Fruit fly (Drosophila melanogaster) whole organism: Measurements from ENCODE around the gene Cyp4s3.

ENCODE experiments used
- CG8478 ChIP-seq: fragments of >200 bp; optimal IDR thresholded peaks from 2 replicates; lab custom pipeline; 2018; ENCODE audit warnings: inconsistent platforms
- Dll ChIP-seq: fragments of >200 bp; optimal IDR thresholded peaks from 2 replicates; lab custom pipeline; 2017
- EcR ChIP-seq, 2 experiments: fragments of >200 bp; optimal IDR thresholded peaks; 2 replicates each; lab custom pipeline; 2017; ENCODE audit warnings: missing biosample characterization in 2 of 2, missing genetic modification characterization in 2 of 2, missing genetic modification reagents in 2 of 2
- pan ChIP-seq: fragments of >200 bp; optimal IDR thresholded peaks from 2 replicates; lab custom pipeline; 2017
- psq ChIP-seq: fragments of >200 bp; optimal IDR thresholded peaks from 2 replicates; lab custom pipeline; 2017
- usp ChIP-seq: fragments of >200 bp; optimal IDR thresholded peaks from 2 replicates; lab custom pipeline; 2017; ENCODE audit warnings: missing biosample characterization, missing genetic modification characterization, mixed read lengths

Gene Cyp4s3

DNA sequence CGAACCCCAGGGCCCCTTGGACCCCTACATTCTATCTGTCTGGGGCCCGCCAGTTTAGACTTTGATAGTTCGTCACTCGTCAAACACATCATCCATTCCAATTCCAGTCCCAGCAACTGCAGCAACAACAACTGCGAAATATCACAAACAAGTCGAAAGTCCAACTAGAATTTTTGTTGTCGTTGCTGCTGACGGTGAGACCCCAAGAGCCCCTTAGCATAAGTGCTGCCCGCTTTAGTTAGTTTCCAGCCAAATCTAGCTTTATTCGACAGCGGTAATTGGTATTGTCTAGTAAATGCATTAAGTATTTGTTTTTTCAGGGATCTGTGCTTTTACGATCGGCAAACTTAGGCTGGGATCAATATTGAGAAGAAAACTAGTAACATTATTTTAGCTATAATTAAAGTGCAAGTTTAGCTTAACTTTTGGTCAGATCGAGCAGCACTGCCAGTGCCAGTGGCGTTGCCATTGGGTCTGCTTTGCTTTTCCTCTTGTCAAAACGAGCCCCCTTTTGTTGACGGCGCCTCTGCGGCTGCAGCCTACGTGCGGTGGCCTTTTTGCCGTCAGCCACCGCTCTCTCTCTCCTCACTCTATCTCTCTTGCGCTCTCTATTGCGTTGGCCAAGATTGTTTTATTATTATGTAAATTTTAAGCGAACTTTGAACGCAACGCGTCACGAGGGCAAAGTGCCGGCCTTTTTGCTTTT is 41.5 kb downstream of the Cyp4s3 start:
- TF ChIP-seq CG8478 (lab: Kevin White, UChicago) (no peak), Dll (lab: Kevin White, UChicago) (no peak), pan (no peak), usp (GFP tag; lab: Kevin White, UChicago) (no peak)

DNA sequence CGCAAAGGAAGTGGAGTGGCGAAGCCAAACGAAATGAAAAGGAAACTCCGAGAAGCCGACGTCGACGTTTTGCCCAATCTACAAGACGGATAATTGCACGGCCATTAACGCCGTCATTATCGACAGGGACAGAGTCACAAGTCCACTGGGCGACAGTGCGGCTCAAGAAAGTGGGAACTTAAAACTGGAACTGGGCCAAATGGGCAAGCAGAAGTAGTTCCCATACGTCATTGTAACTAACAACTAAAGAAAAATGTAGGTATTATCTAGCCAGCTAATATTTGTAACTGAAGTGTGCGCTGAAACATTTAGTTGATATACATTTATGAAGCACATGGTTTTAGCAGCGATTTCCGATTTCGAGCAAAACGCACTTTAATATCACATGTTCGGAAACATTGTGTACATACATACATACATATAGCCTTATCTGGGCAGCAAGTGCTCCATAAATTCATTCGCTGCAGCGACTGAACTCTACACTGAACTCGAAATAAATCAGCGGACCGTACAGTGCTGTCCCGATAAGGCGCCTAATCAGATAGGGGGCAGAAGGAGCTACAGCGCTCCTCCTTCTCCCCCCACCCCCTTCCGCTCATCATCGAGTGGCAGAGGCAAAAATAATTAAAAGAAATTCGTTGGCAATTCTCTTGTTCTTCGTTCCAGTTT is 45.4 kb downstream of the Cyp4s3 start:
- no peak for TF ChIP-seq pan
- no peak for TF ChIP-seq EcR (GFP tag; optimal IDR thresholded peaks at IDR 0.05; lab: Kevin White, UChicago)
- TF ChIP-seq Dll (lab: Kevin White, UChicago): no peak
- TF ChIP-seq CG8478 (lab: Kevin White, UChicago): no peak
- TF ChIP-seq psq: no peak
- TF ChIP-seq usp (GFP tag; lab: Kevin White, UChicago): no peak

DNA sequence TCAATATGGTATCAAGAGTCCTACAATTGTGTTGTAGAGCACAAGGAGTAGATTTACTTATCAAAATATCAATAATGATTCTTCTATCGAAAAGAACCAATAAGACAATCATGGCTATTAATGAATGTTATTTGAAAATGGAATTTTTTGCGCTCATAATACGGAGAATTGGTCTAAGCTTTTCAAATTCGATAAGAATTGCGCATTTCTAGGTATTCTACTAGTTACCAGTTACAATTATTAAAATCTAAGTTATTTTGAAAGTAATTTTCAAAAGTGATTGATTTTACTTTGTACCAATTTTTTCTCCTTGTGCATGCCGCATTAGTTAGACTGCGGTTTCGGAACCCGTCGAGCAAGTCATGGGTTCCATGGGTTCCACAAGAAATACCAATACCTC is 46.2 kb downstream of the Cyp4s3 start:
- TF ChIP-seq psq: no peak

DNA sequence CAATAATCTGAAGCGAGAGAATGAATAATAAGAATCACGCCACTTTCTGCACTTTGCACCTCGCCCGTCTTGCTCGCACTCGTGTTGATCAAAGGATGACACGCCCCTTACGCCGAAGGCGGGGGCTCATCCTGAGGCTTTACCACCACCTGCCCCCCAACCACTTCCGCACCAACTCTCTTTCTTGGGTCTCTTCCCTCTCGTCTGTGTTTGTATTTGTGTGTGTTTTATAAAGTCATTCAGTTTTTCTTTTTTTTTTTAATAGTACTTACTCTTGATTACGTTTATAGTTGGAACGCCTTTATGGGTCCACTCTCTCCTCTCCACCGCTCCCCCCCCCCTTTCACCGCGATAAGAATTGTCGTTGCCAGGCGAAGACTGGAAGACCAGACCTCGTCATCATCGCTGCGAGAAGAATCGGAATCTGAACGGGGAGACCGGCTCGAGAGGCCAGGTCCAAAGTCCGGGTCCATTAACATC is 46.9 kb downstream of the Cyp4s3 start:
- TF ChIP-seq EcR (GFP tag; optimal IDR thresholded peaks at IDR 0.05; lab: Kevin White, UChicago): no peak
- TF ChIP-seq psq: no peak
- TF ChIP-seq pan: no peak
- no peak for TF ChIP-seq Dll (lab: Kevin White, UChicago)
- no peak for TF ChIP-seq CG8478 (lab: Kevin White, UChicago)
- TF ChIP-seq usp (GFP tag; lab: Kevin White, UChicago): no peak

DNA sequence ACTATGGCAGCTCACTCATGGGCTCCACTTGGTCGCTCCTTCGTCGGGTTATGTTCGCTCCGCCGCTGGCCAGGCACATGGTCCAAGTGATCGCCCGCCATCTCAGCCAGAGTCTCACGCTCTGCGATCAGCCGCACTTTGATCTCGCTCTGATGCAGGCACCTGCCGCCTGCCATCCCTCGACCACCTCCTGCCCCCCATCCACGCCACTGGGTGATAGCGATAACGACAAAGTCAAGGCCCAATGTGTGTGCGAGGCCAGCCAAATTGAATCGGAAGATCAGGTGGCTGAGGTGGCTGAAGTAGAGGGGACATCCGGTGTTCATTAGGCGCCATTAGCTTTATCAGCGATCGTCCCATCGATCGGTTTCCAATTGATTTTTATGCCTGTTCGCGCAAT is 47.8 kb downstream of the Cyp4s3 start:
- TF ChIP-seq Dll (lab: Kevin White, UChicago): no peak
- TF ChIP-seq psq: no peak
- no peak for TF ChIP-seq EcR (GFP tag; optimal IDR thresholded peaks at IDR 0.05; lab: Kevin White, UChicago)
- TF ChIP-seq CG8478 (lab: Kevin White, UChicago): no peak
- no peak for TF ChIP-seq pan
- no peak for TF ChIP-seq usp (GFP tag; lab: Kevin White, UChicago)

DNA sequence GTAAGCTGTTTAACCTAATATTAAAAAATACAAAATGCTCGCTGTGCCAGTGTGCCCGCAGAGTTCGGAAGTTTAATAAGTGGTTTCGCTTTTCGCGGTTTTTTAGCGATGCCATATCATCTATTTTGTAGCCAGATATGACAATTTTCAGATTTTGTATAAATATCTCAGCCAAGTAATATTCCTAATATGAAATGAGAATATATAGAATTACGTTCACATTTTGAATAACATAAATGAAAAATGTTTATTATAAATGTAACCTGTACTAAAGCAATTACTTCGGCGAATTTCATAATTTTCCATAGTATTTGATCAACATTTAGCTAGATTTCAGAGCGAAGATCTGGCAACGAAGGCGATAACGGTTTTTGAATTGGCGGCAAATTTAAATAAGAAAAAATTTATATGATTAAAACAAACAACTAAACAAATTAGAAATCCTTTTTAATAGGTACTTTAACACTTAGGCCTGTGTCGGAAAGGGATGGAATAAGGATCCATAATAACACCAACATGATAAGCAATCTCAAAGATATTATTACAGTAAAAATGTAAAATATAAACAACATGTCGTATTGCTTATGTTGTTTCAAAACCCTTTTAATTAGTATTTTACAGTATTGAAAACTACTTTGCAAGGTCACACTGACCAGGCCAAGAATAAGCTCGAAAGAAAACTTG is 49.8 kb downstream of the Cyp4s3 start, which contains the start of the genes opm and dob:
TSS of gene opm (minus strand) at position 59 of the 684 bp plus-strand sequence.
TSS of gene dob (plus strand) at position 634 of the 684 bp plus-strand sequence.
- TF ChIP-seq Dll (lab: Kevin White, UChicago) (no peak), EcR (GFP tag; optimal IDR thresholded peaks at IDR 0.05; lab: Kevin White, UChicago) (no peak), psq (no peak), usp (GFP tag; lab: Kevin White, UChicago) (no peak), pan (no peak), CG8478 (lab: Kevin White, UChicago) (no peak)

DNA sequence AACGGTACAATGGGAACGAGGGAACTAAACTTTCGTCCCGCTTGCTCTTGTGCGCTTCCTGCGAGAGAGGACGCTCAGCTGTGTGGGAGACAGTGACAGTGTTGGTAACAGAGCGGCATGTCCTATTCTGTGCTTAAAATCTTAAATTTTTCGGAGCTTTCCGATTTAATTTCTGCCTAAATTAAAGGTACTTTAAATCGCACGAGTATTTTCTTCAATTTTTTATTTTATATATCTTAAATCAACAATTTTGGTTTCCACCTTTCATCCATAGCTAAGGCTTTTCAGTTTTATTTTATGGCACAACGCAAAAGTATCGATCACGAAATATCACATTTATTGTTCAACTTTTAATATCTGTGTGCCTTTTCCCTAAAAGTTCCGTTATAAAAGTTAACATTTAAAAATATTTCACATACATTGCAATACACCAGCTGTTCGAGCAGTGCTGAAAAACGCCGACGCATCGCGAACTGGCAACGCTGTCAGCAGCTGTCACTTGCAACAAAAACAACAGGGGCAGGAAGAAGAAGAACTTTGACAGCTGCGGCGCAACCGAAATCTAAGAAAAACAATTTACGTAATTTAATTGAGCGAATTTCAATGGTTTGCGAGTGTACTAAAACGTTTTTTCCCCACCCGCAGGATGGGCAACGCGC is 52.8 kb downstream of the Cyp4s3 start, which contains the start of the genes hiw and ND-B18:
TSS of gene hiw (minus strand) at position 26 of the 659 bp plus-strand sequence.
TSS of gene ND-B18 (plus strand) at position 330 of the 659 bp plus-strand sequence.
- no peak for TF ChIP-seq pan
- TF ChIP-seq Dll (lab: Kevin White, UChicago): no peak
- no peak for TF ChIP-seq EcR (GFP tag; optimal IDR thresholded peaks at IDR 0.05; lab: Kevin White, UChicago)
- no peak for TF ChIP-seq CG8478 (lab: Kevin White, UChicago)
- no peak for TF ChIP-seq psq
- TF ChIP-seq usp (GFP tag; lab: Kevin White, UChicago): no peak
